Worm (Caenorhabditis elegans) whole organism, mixed stage, embryonic: ENCODE data around the gene faxc-2.

Experiments used
- lsy-2 ChIP-seq: fragments of 150-350 bp; optimal IDR thresholded peaks from 2 replicates; lab custom pipeline; 2014; ENCODE audit warnings: missing biosample characterization, missing genetic modification characterization
- mep-1 ChIP-seq: fragments of 150-350 bp; optimal IDR thresholded peaks from 2 replicates; lab custom pipeline; 2017; ENCODE audit warnings: missing biosample characterization, missing genetic modification reagents, missing genetic modification characterization, inconsistent platforms
- unc-39 ChIP-seq: fragments of 150-350 bp; optimal IDR thresholded peaks from 2 replicates; lab custom pipeline; 2014; ENCODE audit warnings: missing biosample characterization, missing genetic modification characterization

- TF ChIP-seq mep-1 (tag; lab: Kevin White, UChicago) (no peak), lsy-2 (tag; lab: Kevin White, UChicago) (no peak), unc-39 (tag; lab: Kevin White, UChicago) (no peak)
Measured at ce11 chrII:13270776-13271175, 38.3 kb upstream of the faxc-2 start, which contains the start of gene Y48C3A.5.
